Fruit fly (Drosophila melanogaster) whole organism: ENCODE measurements around the gene CG13309.

ENCODE experiments used
- Dll ChIP-seq: fragments of >200 bp; optimal IDR thresholded peaks from 2 replicates; lab custom pipeline; 2017
- EcR ChIP-seq, 2 experiments: fragments of >200 bp; optimal IDR thresholded peaks; 2 replicates each; lab custom pipeline; 2017; ENCODE audit warnings: missing biosample characterization in 2 of 2, missing genetic modification characterization in 2 of 2, missing genetic modification reagents in 2 of 2
- pan ChIP-seq: fragments of >200 bp; optimal IDR thresholded peaks from 2 replicates; lab custom pipeline; 2017
- psq ChIP-seq: fragments of >200 bp; optimal IDR thresholded peaks from 2 replicates; lab custom pipeline; 2017
- usp ChIP-seq: fragments of >200 bp; optimal IDR thresholded peaks from 2 replicates; lab custom pipeline; 2017; ENCODE audit warnings: missing biosample characterization, missing genetic modification characterization, mixed read lengths

DNA sequence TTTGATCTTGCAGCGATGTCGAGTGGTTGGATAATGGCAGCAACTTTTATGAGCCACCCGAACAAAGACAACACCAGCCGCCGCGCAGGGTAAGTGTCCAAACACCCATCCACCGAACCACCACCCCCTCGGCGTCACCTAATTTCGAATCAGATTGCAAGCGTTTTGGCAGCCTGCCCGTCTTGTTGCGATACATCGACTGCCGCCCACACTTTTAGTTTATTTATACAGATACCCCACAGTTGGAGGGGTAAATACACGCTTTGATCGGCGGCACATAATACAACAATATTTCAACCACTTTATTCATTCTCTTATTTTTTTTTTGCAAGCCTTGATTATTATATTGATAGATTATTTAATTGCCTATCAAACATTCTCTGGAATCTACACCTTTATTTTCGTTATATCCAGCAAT is 47.1 kb upstream of the CG13309 start:
- TF ChIP-seq usp (no peak), Dll (lab: Kevin White, UChicago) (no peak), psq (lab: Kevin White, UChicago) (no peak), EcR (GFP tag; optimal IDR thresholded peaks at IDR 0.05; lab: Kevin White, UChicago) (no peak), pan (lab: Kevin White, UChicago) (no peak)
